Worm (Caenorhabditis elegans) whole organism, L4/young adult: Measurements from ENCODE around the gene gvd-1.

Experiments
- W03F9.2 ChIP-seq: fragments of 150-350 bp; optimal IDR thresholded peaks from 2 replicates; lab custom pipeline; 2014; ENCODE audit warnings: missing biosample characterization, missing genetic modification characterization
- dao-5 ChIP-seq: sonication (generic microtip); optimal IDR thresholded peaks from 2 replicates; lab custom pipeline; 2016; ENCODE audit warnings: missing genotype, missing genetic modification characterization, moderate library complexity, missing compliant biosample characterization
- him-1 ChIP-seq: sonication (generic microtip); optimal IDR thresholded peaks from 2 replicates; lab custom pipeline; 2016; ENCODE audit warnings: missing genotype, missing genetic modification reagents, missing genetic modification characterization, missing compliant biosample characterization

The gvd-1 gene

DNA sequence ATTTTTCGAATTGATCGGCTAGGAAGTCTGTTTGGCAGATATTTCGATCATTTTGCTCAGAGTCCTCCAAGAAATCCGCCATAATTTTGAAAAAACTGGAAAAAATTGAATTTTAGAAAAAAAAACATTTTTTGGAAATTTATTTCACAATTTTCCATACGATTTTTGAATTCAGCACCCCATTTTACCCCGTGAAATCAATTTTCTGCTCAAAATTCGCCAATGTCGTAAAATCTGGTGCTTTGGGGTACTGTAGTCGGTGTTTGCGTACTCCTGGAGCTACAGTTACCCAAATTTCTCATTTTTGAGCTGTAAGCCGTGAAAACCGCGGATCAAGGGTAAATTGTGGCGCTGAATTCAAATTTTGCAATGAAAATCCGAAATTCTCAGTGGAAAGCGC, at the start of gene gvd-1:
Gene gvd-1, minus strand, starts transcription at position 101 of the 400 bp plus-strand sequence.
- no peak for TF ChIP-seq him-1 (tag; lab: Kevin White, UChicago)
- no peak for TF ChIP-seq W03F9.2 (tag; lab: Kevin White, UChicago)
- no peak for TF ChIP-seq dao-5 (tag; lab: Kevin White, UChicago)

DNA sequence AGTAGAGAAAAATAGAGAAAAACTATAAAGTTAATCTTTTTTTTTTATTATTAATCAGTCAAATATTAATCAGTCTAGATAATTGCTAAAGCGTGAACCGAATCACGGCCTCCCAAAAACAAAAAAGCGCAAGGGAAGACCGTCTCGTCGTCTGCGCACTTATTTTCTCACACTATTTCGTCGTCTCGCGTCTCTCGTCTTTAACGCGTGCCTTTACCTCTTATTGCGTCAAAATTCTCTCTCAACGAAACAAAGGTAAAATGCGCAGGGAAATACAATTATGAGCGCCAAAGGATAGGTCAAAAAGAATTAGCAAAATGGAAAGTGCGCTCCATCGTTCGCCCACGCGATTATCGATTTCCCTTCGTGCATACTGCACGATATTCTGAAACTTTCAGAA, 48.4 kb upstream of the gvd-1 start:
- TF ChIP-seq W03F9.2 (tag; lab: Kevin White, UChicago) = no peak
- TF ChIP-seq dao-5 (tag; lab: Kevin White, UChicago) = no peak
- TF ChIP-seq him-1 (tag; lab: Kevin White, UChicago) = no peak

DNA sequence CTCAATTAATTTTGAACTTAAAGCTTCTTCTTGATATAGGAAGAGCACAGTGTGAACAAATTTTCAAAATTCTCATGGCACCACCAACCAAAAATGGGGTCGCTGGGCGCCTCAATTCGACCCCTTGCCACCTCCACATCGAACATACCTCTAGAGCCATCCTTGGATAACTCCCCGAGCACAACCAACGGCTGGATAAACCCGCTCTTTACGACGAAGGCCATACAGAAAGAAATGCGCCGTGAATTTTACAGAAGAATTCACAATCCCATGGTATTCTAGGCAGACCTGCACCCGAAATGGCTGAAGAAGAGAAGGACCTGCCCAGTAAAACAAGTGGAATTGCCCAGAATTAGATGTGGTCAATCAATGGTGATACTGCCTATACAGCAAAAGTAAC, 44.9 kb upstream of the gvd-1 start:
- TF ChIP-seq him-1 (tag; lab: Kevin White, UChicago) (no peak), dao-5 (tag; lab: Kevin White, UChicago) (no peak), W03F9.2 (tag; lab: Kevin White, UChicago) (no peak)

DNA sequence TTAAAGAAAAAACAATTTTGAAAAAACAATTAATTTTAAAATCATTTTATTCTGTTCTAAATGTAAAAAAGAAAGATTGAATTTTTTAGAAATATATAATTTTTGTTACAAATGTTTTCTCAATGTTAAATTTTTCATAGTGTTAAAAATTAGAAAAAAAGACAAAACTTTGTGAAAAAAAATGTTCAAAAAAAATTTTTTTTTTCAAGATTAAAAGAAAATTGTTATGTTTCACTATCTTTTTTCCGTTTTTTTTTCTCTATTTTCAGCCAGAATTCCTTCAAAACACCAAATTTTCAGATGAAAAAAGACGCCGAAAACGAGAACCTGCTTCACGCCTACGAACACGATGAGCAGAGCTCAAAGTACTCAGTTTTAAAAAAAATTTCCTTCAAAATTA, 37.4 kb upstream of the gvd-1 start, which contains the start of gene sms-5:
Gene sms-5, plus strand, starts transcription at position 301 of the 400 bp plus-strand sequence.
- TF ChIP-seq W03F9.2 (tag; lab: Kevin White, UChicago) = no peak
- TF ChIP-seq him-1 (tag; lab: Kevin White, UChicago) = no peak
- TF ChIP-seq dao-5 (tag; lab: Kevin White, UChicago) = no peak

DNA sequence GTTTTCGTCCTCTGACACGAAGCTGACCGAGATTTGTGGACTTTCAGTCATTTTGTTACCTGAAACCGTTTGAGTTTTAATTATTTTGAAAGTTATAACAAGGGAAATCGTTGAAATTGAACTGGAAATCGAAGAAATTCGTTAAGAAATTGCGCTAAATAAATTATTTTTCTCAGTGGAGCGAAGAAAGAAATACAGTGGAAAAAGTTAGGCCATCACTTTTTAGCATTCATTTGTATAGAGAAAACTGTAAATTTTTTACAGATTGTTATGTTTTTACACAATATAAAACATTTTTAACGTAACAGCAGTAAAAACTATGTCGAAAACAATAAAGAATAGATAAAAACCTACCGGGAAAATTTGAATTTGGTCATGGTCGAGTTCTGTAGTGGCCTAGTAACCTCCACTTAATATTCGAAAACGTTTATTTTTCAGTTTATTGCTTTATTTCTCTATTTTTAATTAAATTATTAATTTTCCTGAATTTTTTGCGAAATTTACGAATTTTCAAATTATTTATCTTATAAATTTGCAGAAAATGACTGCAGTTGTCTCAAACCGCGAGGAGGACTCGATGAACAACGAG, 26.7 kb upstream of the gvd-1 start, which contains the start of the genes gldi-1 and prp-21:
Gene gldi-1, minus strand, starts transcription at position 51 of the 589 bp plus-strand sequence.
Gene prp-21, plus strand, starts transcription at position 539 of the 589 bp plus-strand sequence.
- TF ChIP-seq dao-5 (tag; lab: Kevin White, UChicago) = no peak
- TF ChIP-seq W03F9.2 (tag; lab: Kevin White, UChicago) = peak; percentile 83
- no peak for TF ChIP-seq him-1 (tag; lab: Kevin White, UChicago)

DNA sequence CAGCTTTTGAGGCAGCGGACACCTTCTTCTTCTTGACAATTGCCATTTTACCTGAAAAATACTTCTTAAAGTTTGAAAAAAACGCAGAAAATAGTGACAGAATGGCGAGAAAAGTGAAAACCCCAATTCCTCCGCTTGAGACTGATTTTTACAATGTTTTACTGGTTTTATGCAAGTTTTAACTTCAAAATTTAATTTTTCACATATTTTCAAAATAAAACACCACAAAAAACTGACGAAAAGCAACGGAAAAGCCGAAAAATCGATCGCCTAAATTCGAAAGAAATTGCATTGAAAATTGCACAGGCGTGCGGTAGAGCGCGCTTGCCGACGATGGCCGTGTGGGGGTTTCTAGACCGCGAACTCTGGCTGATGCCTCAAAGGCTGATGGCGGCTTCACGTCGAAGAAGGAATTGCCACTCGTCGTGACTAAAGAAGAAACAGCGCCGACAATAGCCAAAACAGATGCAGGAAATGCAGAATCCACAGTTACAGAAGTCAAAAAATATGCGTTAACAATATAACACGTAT, 18.3 kb upstream of the gvd-1 start, which contains the start of gene nsun-1:
Gene nsun-1, minus strand, starts transcription at position 51 of the 531 bp plus-strand sequence.
- TF ChIP-seq dao-5 (tag; lab: Kevin White, UChicago) = no peak
- TF ChIP-seq W03F9.2 (tag; lab: Kevin White, UChicago) = peak; percentile 35

DNA sequence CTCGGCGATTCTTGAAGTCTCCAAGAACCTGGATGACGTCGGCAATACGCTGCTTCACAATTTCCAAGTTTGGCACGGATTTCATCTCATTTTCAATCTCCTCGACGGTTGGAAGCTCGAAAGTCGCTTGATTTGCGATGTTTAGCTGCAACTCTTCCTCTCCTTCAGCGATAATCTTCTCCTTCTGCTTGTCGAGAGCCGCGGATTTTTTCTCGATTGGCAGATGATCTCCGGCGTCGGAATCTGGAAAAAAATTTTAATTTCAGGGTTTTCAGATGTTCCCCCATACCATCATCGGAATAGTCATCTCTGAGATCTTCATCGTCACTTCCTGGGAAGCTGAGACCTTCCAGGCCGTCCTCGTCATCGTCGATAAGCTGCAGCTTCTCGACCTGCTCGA, 17.6 kb upstream of the gvd-1 start:
- TF ChIP-seq him-1 (tag; lab: Kevin White, UChicago) (no peak), W03F9.2 (tag; lab: Kevin White, UChicago) (no peak), dao-5 (tag; lab: Kevin White, UChicago) (no peak)

DNA sequence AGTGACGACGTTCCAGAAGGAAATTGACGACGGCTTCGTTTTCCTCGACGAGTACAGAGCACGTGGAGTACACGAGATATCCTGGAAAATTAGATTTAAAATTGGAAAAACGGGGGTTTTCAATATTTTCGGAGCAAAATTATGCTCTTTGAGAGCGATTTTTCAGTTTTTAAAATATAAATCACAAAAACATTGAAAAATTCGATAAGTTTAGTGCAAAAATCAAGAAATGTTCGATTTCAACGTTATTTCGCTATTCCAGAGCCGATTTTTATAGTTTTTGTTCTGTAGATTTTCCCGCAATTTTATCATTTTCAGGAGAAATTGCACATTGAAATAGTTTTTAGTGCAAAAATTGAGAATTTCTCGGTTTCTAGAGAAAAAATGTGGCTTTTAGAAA, 15.5 kb upstream of the gvd-1 start, which contains the start of gene W07E6.5:
Gene W07E6.5, plus strand, starts transcription at position 301 of the 400 bp plus-strand sequence.
- TF ChIP-seq him-1 (tag; lab: Kevin White, UChicago) = no peak
- no peak for TF ChIP-seq W03F9.2 (tag; lab: Kevin White, UChicago)
- no peak for TF ChIP-seq dao-5 (tag; lab: Kevin White, UChicago)

DNA sequence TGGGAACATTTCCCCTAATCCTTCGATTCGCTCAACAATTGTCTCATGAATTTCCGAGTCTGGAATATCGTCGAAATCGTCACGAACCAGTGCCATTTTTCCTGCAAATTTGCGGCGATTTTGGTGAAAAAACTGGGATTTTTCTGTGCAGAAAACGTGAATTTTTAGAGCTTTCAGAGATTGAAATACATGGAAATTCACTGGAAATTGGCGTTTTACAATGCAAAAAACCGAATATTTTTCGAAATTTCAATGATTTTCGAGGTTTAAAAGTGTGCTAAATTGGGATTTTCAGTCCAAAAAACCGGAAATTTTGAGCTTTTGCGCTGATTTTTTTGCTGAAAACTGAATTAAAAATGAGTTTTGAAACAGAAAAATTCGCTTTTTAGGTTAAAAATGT, 12.7 kb upstream of the gvd-1 start, which contains the start of gene tomm-22:
Gene tomm-22, minus strand, starts transcription at position 101 of the 400 bp plus-strand sequence.
- TF ChIP-seq dao-5 (tag; lab: Kevin White, UChicago) (no peak), W03F9.2 (tag; lab: Kevin White, UChicago) (no peak), him-1 (tag; lab: Kevin White, UChicago) (no peak)

DNA sequence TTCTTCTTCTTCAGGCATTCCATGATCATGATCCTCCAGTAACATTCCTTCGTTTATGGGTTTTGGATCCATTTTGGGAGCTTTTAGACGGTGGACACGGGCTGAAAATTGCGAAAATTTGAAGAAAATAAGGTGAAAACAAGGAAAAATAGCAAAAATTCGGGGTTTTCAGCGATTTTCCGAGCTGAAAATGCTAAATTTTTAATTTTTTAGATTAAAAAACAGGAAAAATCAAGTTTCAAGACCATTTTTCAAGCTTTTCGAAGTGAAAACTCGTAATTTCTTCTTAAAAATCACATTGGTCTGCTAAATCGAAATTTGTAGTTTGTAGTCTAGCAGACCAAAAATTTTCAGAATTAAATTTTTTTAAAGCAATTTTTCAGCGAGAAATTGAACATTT, 9.6 kb upstream of the gvd-1 start, which contains the start of gene nfyb-1:
Gene nfyb-1, minus strand, starts transcription at position 101 of the 400 bp plus-strand sequence.
- no peak for TF ChIP-seq W03F9.2 (tag; lab: Kevin White, UChicago)
- no peak for TF ChIP-seq dao-5 (tag; lab: Kevin White, UChicago)
- TF ChIP-seq him-1 (tag; lab: Kevin White, UChicago) = no peak

DNA sequence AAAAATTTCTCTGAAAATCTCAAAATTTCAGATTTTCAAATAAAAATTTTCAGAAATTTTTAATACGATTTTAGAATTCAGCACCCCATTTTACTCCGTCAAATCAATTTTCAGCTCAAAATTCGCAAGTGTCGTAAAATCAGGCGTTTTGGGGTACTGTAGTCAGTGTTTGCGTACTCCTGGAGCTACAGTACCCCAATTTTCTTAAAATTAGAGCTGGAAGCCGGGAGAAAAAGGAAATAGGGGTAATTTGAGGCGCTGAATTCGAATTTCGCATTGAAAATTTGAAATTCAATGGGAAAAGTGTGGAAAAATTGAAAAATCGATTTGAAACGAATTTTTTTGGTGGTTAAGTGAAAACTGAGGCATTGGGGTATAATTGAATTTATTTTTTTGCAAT, 3.6 kb upstream of the gvd-1 start:
- no peak for TF ChIP-seq dao-5 (tag; lab: Kevin White, UChicago)
- no peak for TF ChIP-seq W03F9.2 (tag; lab: Kevin White, UChicago)
- TF ChIP-seq him-1 (tag; lab: Kevin White, UChicago) = no peak

DNA sequence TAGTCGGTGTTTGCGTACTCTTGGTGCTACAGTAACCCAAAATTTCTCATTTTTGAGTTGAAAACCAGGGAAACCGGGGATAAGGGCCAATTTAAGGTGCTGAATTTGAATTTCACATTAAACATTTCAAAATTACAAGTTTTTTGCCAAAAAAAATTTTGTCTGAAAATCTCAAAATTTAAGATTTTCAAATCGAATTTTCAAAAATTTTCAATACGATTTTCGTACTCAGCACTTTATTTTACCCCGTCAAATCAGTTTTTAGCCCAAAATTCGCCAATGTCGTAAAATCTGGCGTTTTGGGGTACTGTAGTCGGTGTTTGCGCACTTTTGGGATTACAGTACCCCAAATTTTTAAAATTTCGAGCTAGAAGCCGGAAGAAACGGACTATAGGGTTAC, 3.1 kb upstream of the gvd-1 start, which contains the start of gene W10D9.3:
Gene W10D9.3, minus strand, starts transcription at position 101 of the 400 bp plus-strand sequence.
- TF ChIP-seq him-1 (tag; lab: Kevin White, UChicago) (no peak), dao-5 (tag; lab: Kevin White, UChicago) (no peak), W03F9.2 (tag; lab: Kevin White, UChicago) (no peak)

DNA sequence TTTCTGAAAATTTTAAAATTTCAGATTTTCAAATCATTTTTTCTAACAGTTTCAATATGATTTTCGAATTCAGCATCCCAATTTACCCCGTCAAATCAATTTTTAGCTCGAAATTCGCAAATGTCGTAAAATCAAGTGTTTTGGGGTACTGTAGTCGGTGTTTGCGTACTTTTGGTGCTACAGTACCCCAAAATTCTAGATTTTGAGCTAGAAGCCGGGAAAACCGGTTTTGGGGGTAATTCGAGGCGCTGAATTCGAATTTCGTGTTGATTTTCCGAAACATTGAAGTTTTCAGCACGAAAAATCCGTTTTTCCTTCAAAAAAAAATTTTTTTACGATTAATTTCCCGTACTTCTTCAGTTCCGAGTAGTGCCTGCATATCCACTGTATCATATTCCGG, 1.3 kb downstream of the gvd-1 start:
- TF ChIP-seq dao-5 (tag; lab: Kevin White, UChicago) (no peak), W03F9.2 (tag; lab: Kevin White, UChicago) (no peak), him-1 (tag; lab: Kevin White, UChicago) (no peak)
